Worm (Caenorhabditis elegans) whole organism, L4 larva: Measurements from ENCODE around the gene fbxb-111.

Experiments
- F10B5.3 ChIP-seq: sonication (generic microtip); optimal IDR thresholded peaks from 2 replicates; lab custom pipeline; 2016; ENCODE audit warnings: mild to moderate bottlenecking, missing genetic modification characterization, missing compliant biosample characterization
- T20F7.1 ChIP-seq: fragments of 200-800 bp; sonication (Bioruptor generic); optimal IDR thresholded peaks from 2 replicates; lab custom pipeline; 2018; ENCODE audit warnings: mild to moderate bottlenecking, missing genetic modification characterization, missing compliant biosample characterization
- aha-1 ChIP-seq: fragments of 150-350 bp; peaks from one replicate; lab custom pipeline; 2014; ENCODE audit warnings: missing biosample characterization, missing genetic modification characterization
- ama-1 ChIP-seq: fragments of 150-350 bp; optimal IDR thresholded peaks from 2 replicates; lab custom pipeline; 2014; ENCODE audit warnings: inconsistent platforms, mixed read lengths
- ceh-82 ChIP-seq: sonication (generic microtip); optimal IDR thresholded peaks from 2 replicates; lab custom pipeline; 2017; ENCODE audit warnings: missing biosample characterization, missing genetic modification characterization
- cey-2 ChIP-seq: sonication (generic microtip); optimal IDR thresholded peaks from 3 replicates; lab custom pipeline; 2017; ENCODE audit warnings: missing genetic modification characterization, mild to moderate bottlenecking, missing compliant biosample characterization, antibody characterized with exemption, borderline replicate concordance; ENCODE audit not compliant: insufficient read depth
- daf-12 ChIP-seq: fragments of 150-350 bp; optimal IDR thresholded peaks from 2 replicates; lab custom pipeline; 2014; ENCODE audit warnings: missing biosample characterization, missing genetic modification reagents, missing genetic modification characterization
- daf-8 ChIP-seq: fragments of 200-800 bp; sonication (Bioruptor generic); IDR thresholded peaks from 2 replicates; pipeline ENCODE4 v1.3.6; 2022; ENCODE audit warnings: missing genetic modification characterization, missing compliant biosample characterization
- dmd-6 ChIP-seq: fragments of 200-800 bp; sonication (Bioruptor generic); IDR thresholded peaks from 2 replicates; pipeline ENCODE4 v1.3.6; 2022; ENCODE audit warnings: missing genetic modification reagents, missing genetic modification characterization, missing compliant biosample characterization
- dve-1 ChIP-seq: sonication (generic microtip); optimal IDR thresholded peaks from 2 replicates; lab custom pipeline; 2017; ENCODE audit warnings: antibody characterized with exemption, mild to moderate bottlenecking, missing genetic modification characterization, missing compliant biosample characterization; ENCODE audit not compliant: insufficient read depth
- fkh-10 ChIP-seq: fragments of 150-350 bp; optimal IDR thresholded peaks from 2 replicates; lab custom pipeline; 2014; ENCODE audit warnings: missing biosample characterization, missing genetic modification reagents, missing genetic modification characterization
- hlh-11 ChIP-seq: fragments of 200-800 bp; sonication (Bioruptor generic); optimal IDR thresholded peaks from 2 replicates; lab custom pipeline; 2018; ENCODE audit warnings: mild to moderate bottlenecking, missing genetic modification characterization, missing compliant biosample characterization
- hlh-30 ChIP-seq: sonication (generic microtip); optimal IDR thresholded peaks from 2 replicates; lab custom pipeline; 2017; ENCODE audit warnings: antibody characterized with exemption, mild to moderate bottlenecking, missing genetic modification characterization, missing compliant biosample characterization; ENCODE audit not compliant: insufficient read depth
- jun-1 ChIP-seq: fragments of 150-350 bp; optimal IDR thresholded peaks from 2 replicates; lab custom pipeline; 2014; ENCODE audit warnings: missing biosample characterization, missing genetic modification reagents, missing genetic modification characterization
- lim-7 ChIP-seq: fragments of 200-800 bp; sonication (Bioruptor generic); IDR thresholded peaks from 2 replicates; pipeline ENCODE4 v1.3.6; 2022; ENCODE audit warnings: missing genetic modification characterization, missing compliant biosample characterization
- lin-1 ChIP-seq: fragments of 200-800 bp; sonication (Bioruptor generic); IDR thresholded peaks from 2 replicates; pipeline ENCODE4 v1.3.6; 2022; ENCODE audit warnings: missing genetic modification reagents, missing genetic modification characterization, missing compliant biosample characterization
- lin-29 ChIP-seq: fragments of 200-800 bp; sonication (Bioruptor generic); IDR thresholded peaks from 2 replicates; pipeline ENCODE4 v1.3.6; 2022; ENCODE audit warnings: missing genetic modification reagents, missing genetic modification characterization, missing compliant biosample characterization
- lin-39 ChIP-seq: fragments of 150-350 bp; optimal IDR thresholded peaks from 2 replicates; lab custom pipeline; 2014; ENCODE audit warnings: missing biosample characterization, missing genetic modification reagents, missing genetic modification characterization
- lsy-2 ChIP-seq, 2 experiments: fragments of 150-350 bp in 1 of 2; sonication (generic microtip) in 1 of 2; optimal IDR thresholded peaks; 2 replicates each; lab custom pipeline; 2014 to 2017; ENCODE audit warnings: missing biosample characterization in 2 of 2, missing genetic modification characterization in 2 of 2
- madf-5 ChIP-seq, 2 experiments: fragments of 200-800 bp; sonication (Bioruptor generic); IDR thresholded peaks; 2 replicates each; pipeline ENCODE4 v1.3.6; 2022; ENCODE audit warnings: missing compliant biosample characterization in 2 of 2, missing genetic modification characterization in 2 of 2
- mdl-1 ChIP-seq, 2 experiments: fragments of 150-350 bp in 1 of 2; sonication (generic microtip) in 1 of 2; optimal IDR thresholded peaks; 2 replicates each; lab custom pipeline; 2014 to 2017; ENCODE audit warnings: missing biosample characterization in 2 of 2, missing genetic modification characterization in 2 of 2
- mdt-29 ChIP-seq: fragments of 200-800 bp; sonication (Bioruptor generic); IDR thresholded peaks from 2 replicates; pipeline ENCODE4 v1.3.6; 2022; ENCODE audit warnings: missing genetic modification reagents, missing genetic modification characterization, missing compliant biosample characterization
- mep-1 ChIP-seq: fragments of 150-350 bp; sonication (generic microtip); optimal IDR thresholded peaks from 3 replicates; lab custom pipeline; 2014; ENCODE audit warnings: missing biosample characterization, missing genetic modification characterization
- mes-2 ChIP-seq: sonication (generic microtip); optimal IDR thresholded peaks from 2 replicates; lab custom pipeline; 2016; ENCODE audit warnings: missing genotype, mild to moderate bottlenecking, missing genetic modification characterization, missing compliant biosample characterization; ENCODE audit not compliant: poor library complexity, severe bottlenecking
- mxl-2 ChIP-seq: fragments of 200-800 bp; sonication (Bioruptor generic); conservative IDR thresholded peaks from 2 replicates; pipeline ENCODE4 v1.3.6; 2022; ENCODE audit warnings: missing genetic modification reagents, missing genetic modification characterization, missing compliant biosample characterization
- nhr-10 ChIP-seq: fragments of 150-350 bp; optimal IDR thresholded peaks from 2 replicates; lab custom pipeline; 2014; ENCODE audit warnings: missing biosample characterization, missing genetic modification characterization
- nhr-11 ChIP-seq: fragments of 150-350 bp; optimal IDR thresholded peaks from 2 replicates; lab custom pipeline; 2014; ENCODE audit warnings: missing biosample characterization, missing genetic modification characterization
- nhr-28 ChIP-seq: fragments of 150-350 bp; optimal IDR thresholded peaks from 2 replicates; lab custom pipeline; 2014; ENCODE audit warnings: missing biosample characterization, missing genetic modification characterization
- nhr-48 ChIP-seq: sonication (generic microtip); optimal IDR thresholded peaks from 2 replicates; lab custom pipeline; 2016; ENCODE audit warnings: mild to moderate bottlenecking, missing genetic modification characterization, missing compliant biosample characterization
- nhr-6 ChIP-seq: fragments of 150-350 bp; optimal IDR thresholded peaks from 2 replicates; lab custom pipeline; 2014; ENCODE audit warnings: missing biosample characterization, missing genetic modification characterization
- nhr-77 ChIP-seq: fragments of 150-350 bp; optimal IDR thresholded peaks from 2 replicates; lab custom pipeline; 2014; ENCODE audit warnings: missing biosample characterization, missing genetic modification characterization
- pha-4 ChIP-seq, 2 experiments: fragments of 150-350 bp in 1 of 2; fragments of 200-800 bp in 1 of 2; sonication (Bioruptor generic) in 1 of 2; IDR thresholded peaks in 1 of 2; optimal IDR thresholded peaks in 1 of 2; 2 replicates each; pipeline versions ENCODE4 v1.3.6 to Lab custom; 2014 to 2022; ENCODE audit warnings: missing genetic modification characterization in 2 of 2, missing genetic modification reagents in 2 of 2, missing biosample characterization in 1 of 2, missing compliant biosample characterization in 1 of 2
- php-3 ChIP-seq: fragments of 200-800 bp; sonication (Bioruptor generic); IDR thresholded peaks from 2 replicates; pipeline ENCODE4 v1.3.6; 2022; ENCODE audit warnings: missing genetic modification reagents, missing genetic modification characterization, missing compliant biosample characterization
- set-16 ChIP-seq: fragments of 200-800 bp; sonication (Bioruptor generic); IDR thresholded peaks from 2 replicates; pipeline ENCODE4 v1.3.6; 2022; ENCODE audit warnings: missing genetic modification reagents, missing genetic modification characterization, missing compliant biosample characterization
- spr-3 ChIP-seq: fragments of 200-800 bp; sonication (Bioruptor generic); optimal IDR thresholded peaks from 2 replicates; lab custom pipeline; 2018; ENCODE audit warnings: mild to moderate bottlenecking, missing genetic modification characterization, missing compliant biosample characterization
- tra-1 ChIP-seq: fragments of 200-800 bp; sonication (Bioruptor generic); IDR thresholded peaks from 2 replicates; pipeline ENCODE4 v1.3.6; 2022; ENCODE audit warnings: missing genetic modification reagents, missing genetic modification characterization, missing compliant biosample characterization

The fbxb-111 gene

ce11 chrII:2805566-2805965, 30.8 kb upstream of the fbxb-111 start:
- TF ChIP-seq nhr-28 (tag; lab: Kevin White, UChicago) (peak; percentile 12), lim-7 (GFP tag; lab: Robert Waterston, UW) (no peak)

- TF ChIP-seq pha-4 (GFP tag; IDR thresholded peaks at IDR 0.05; lab: Robert Waterston, UW) (0 out of 2 replicates have a peak, but pooled peaks have one; percentile 52), pha-4 (tag; optimal IDR thresholded peaks at IDR 0.05; lab: Kevin White, UChicago) (no peak), mep-1 (tag; lab: Kevin White, UChicago) (no peak), hlh-11 (peak; percentile 37), tra-1 (GFP tag; lab: Robert Waterston, UW) (peak; percentile 64; the same call in 1 of the 2 replicates), lin-1 (GFP tag; lab: Robert Waterston, UW) (0 out of 2 replicates have a peak, but pooled peaks have one; percentile 22), dmd-6 (peak; percentile 85), mxl-2 (no peak), spr-3 (GFP tag; lab: Kevin White, UChicago) (no peak), lin-29 (no peak), ama-1 (lab: Kevin White, UChicago) (no peak), hlh-30 (tag; lab: Kevin White, UChicago) (peak; percentile 80), daf-12 (tag; lab: Kevin White, UChicago) (no peak), php-3 (GFP tag; lab: Robert Waterston, UW) (0 out of 2 replicates have a peak, but pooled peaks have one; percentile 15), nhr-48 (tag; lab: Kevin White, UChicago) (peak; percentile 75), jun-1 (tag; lab: Kevin White, UChicago) (no peak), set-16 (peak; percentile 26; the same call in 1 of the 2 replicates), dve-1 (tag; lab: Kevin White, UChicago) (peak; percentile 79), madf-5 (GFP tag; IDR thresholded peaks at IDR 0.05; lab: Robert Waterston, UW) (no peak), nhr-28 (tag; lab: Kevin White, UChicago) (peak; percentile 32), nhr-11 (no peak), nhr-77 (tag; lab: Kevin White, UChicago) (no peak), lin-39 (tag; lab: Kevin White, UChicago) (no peak)
- TF ChIP-seq, all 104 proteins: peak for 11
Measured at ce11 chrII:2804949-2805348, 30.1 kb upstream of the fbxb-111 start.

ce11 chrII:2804245-2804644, 29.4 kb upstream of the fbxb-111 start:
- TF ChIP-seq nhr-6 (tag; lab: Kevin White, UChicago) (peak; percentile 19), aha-1 (peak; percentile 20), cey-2 (no peak), fkh-10 (GFP tag; lab: Kevin White, UChicago) (peak; percentile 1), lsy-2 (tag; optimal IDR thresholded peaks at IDR 0.05; lab: Kevin White, UChicago) (peak in 1 of 2 experiments; percentile 52), mdl-1 (tag; optimal IDR thresholded peaks at IDR 0.05; lab: Kevin White, UChicago) (peak in 1 of 2 experiments; percentile 65), F10B5.3 (no peak), hlh-30 (tag; lab: Kevin White, UChicago) (peak; percentile 26), dmd-6 (peak; percentile 48), ceh-82 (no peak), hlh-11 (peak; percentile 43), daf-8 (GFP tag; lab: Robert Waterston, UW) (no peak), mes-2 (peak; percentile 0), pha-4 (GFP tag; IDR thresholded peaks at IDR 0.05; lab: Robert Waterston, UW) (0 out of 2 replicates have a peak, but pooled peaks have one; percentile 20), pha-4 (tag; optimal IDR thresholded peaks at IDR 0.05; lab: Kevin White, UChicago) (no peak), T20F7.1 (GFP tag; lab: Kevin White, UChicago) (no peak), nhr-11 (no peak), mep-1 (tag; lab: Kevin White, UChicago) (peak; percentile 52), nhr-10 (tag; lab: Kevin White, UChicago) (no peak), mdt-29 (GFP tag; lab: Robert Waterston, UW) (no peak)
- TF ChIP-seq, all 104 proteins: peak for 11
